Worm (Caenorhabditis elegans) whole organism, young adult: ENCODE data around the gene F40F9.10.

Experiments
- B0035.1 ChIP-seq: sonication (generic microtip); optimal IDR thresholded peaks from 2 replicates; lab custom pipeline; 2016; ENCODE audit warnings: missing genetic modification characterization, mild to moderate bottlenecking, missing compliant biosample characterization, missing genotype, missing genetic modification reagents
- B0261.1 ChIP-seq: sonication (generic microtip); optimal IDR thresholded peaks from 2 replicates; lab custom pipeline; 2016; ENCODE audit warnings: mild to moderate bottlenecking, missing genetic modification characterization, moderate library complexity, missing compliant biosample characterization
- B0336.3 ChIP-seq: fragments of 200-800 bp; sonication (Bioruptor generic); IDR thresholded peaks from 2 replicates; pipeline ENCODE4 v1.3.6; 2022; ENCODE audit warnings: missing genetic modification characterization, missing compliant biosample characterization
- F55B11.4 ChIP-seq: sonication (generic microtip); optimal IDR thresholded peaks from 2 replicates; lab custom pipeline; 2016; ENCODE audit warnings: missing compliant biosample characterization, missing genetic modification characterization, borderline replicate concordance; ENCODE audit not compliant: insufficient read depth
- F57A8.1 ChIP-seq: fragments of 200-800 bp; sonication (Bioruptor generic); optimal IDR thresholded peaks from 2 replicates; lab custom pipeline; 2018; ENCODE audit warnings: mild to moderate bottlenecking, missing genetic modification characterization, moderate library complexity, missing compliant biosample characterization
- F57C9.4 ChIP-seq: sonication (generic microtip); optimal IDR thresholded peaks from 2 replicates; lab custom pipeline; 2017; ENCODE audit warnings: mild to moderate bottlenecking, missing genetic modification characterization, missing compliant biosample characterization
- Y53G8AR.9 ChIP-seq: fragments of 200-800 bp; sonication (Bioruptor generic); conservative IDR thresholded peaks from 2 replicates; pipeline ENCODE4 v1.3.6; 2022; ENCODE audit warnings: missing genetic modification reagents, missing genetic modification characterization, missing compliant biosample characterization
- Y67H2A.10 ChIP-seq: fragments of 200-800 bp; sonication (Bioruptor generic); conservative IDR thresholded peaks from 2 replicates; pipeline ENCODE4 v1.3.6; 2022; ENCODE audit warnings: missing genetic modification reagents, missing genetic modification characterization, missing compliant biosample characterization
- ZK185.1 ChIP-seq: sonication (generic microtip); optimal IDR thresholded peaks from 2 replicates; lab custom pipeline; 2016; ENCODE audit warnings: mild to moderate bottlenecking, missing genetic modification characterization, missing compliant biosample characterization; ENCODE audit not compliant: poor library complexity, severe bottlenecking
- akir-1 ChIP-seq: fragments of 200-800 bp; sonication (Bioruptor generic); optimal IDR thresholded peaks from 2 replicates; lab custom pipeline; 2018; ENCODE audit warnings: mild to moderate bottlenecking, missing genetic modification characterization, moderate library complexity, missing compliant biosample characterization
- ama-1 ChIP-seq, 3 experiments: fragments of 150-350 bp in 1 of 3; sonication (generic microtip) in 2 of 3; optimal IDR thresholded peaks; 2 replicates each; lab custom pipeline; 2014 to 2018; ENCODE audit warnings: missing biosample characterization in 2 of 3, missing genetic modification characterization in 2 of 3, missing genetic modification reagents in 2 of 3
- aptf-2 ChIP-seq: fragments of 200-800 bp; sonication (Bioruptor generic); conservative IDR thresholded peaks from 2 replicates; pipeline ENCODE4 v1.3.6; 2022; ENCODE audit warnings: missing genetic modification reagents, missing genetic modification characterization, missing compliant biosample characterization
- athp-1 ChIP-seq: sonication (generic microtip); optimal IDR thresholded peaks from 2 replicates; lab custom pipeline; 2017; ENCODE audit warnings: mild to moderate bottlenecking, missing genetic modification characterization, missing compliant biosample characterization
- cebp-1 ChIP-seq, 2 experiments: fragments of 200-800 bp in 1 of 2; sonication (Bioruptor generic) in 1 of 2; sonication (generic microtip) in 1 of 2; IDR thresholded peaks in 1 of 2; optimal IDR thresholded peaks in 1 of 2; 2 replicates each; pipeline versions ENCODE4 v1.3.6 to Lab custom; 2017 to 2022; ENCODE audit warnings: missing compliant biosample characterization in 2 of 2, missing genetic modification characterization in 2 of 2, mild to moderate bottlenecking in 1 of 2, missing genetic modification reagents in 1 of 2, moderate library complexity in 1 of 2
- ceh-40 ChIP-seq: fragments of 200-800 bp; sonication (Bioruptor generic); IDR thresholded peaks from 2 replicates; pipeline ENCODE4 v1.3.6; 2022; ENCODE audit warnings: missing genetic modification characterization, missing compliant biosample characterization
- dpff-1 ChIP-seq: sonication (generic microtip); optimal IDR thresholded peaks from 2 replicates; lab custom pipeline; 2017; ENCODE audit warnings: mild to moderate bottlenecking, missing genetic modification characterization, missing compliant biosample characterization
- dpl-1 ChIP-seq: fragments of 150-350 bp; optimal IDR thresholded peaks from 2 replicates; lab custom pipeline; 2014; ENCODE audit warnings: missing biosample characterization, missing genetic modification reagents, missing genetic modification characterization
- egl-44 ChIP-seq: fragments of 200-800 bp; sonication (Bioruptor generic); IDR thresholded peaks from 2 replicates; pipeline ENCODE4 v1.3.6; 2022; ENCODE audit warnings: missing genetic modification reagents, missing genetic modification characterization, missing compliant biosample characterization
- egrh-3 ChIP-seq: fragments of 200-800 bp; sonication (Bioruptor generic); IDR thresholded peaks from 2 replicates; pipeline ENCODE4 v1.3.6; 2022; ENCODE audit warnings: missing genetic modification reagents, missing genetic modification characterization, missing compliant biosample characterization
- him-1 ChIP-seq: sonication (generic microtip); optimal IDR thresholded peaks from 2 replicates; lab custom pipeline; 2016; ENCODE audit warnings: missing genotype, missing genetic modification reagents, missing genetic modification characterization, missing compliant biosample characterization
- hlh-26 ChIP-seq: fragments of 200-800 bp; sonication (Bioruptor generic); conservative IDR thresholded peaks from 2 replicates; pipeline ENCODE4 v1.3.6; 2022; ENCODE audit warnings: missing genetic modification reagents, missing genetic modification characterization, missing compliant biosample characterization
- hsf-1 ChIP-seq: fragments of 200-800 bp; sonication (Bioruptor generic); IDR thresholded peaks from 2 replicates; pipeline ENCODE4 v1.3.6; 2022; ENCODE audit warnings: missing genetic modification reagents, missing genetic modification characterization, missing compliant biosample characterization
- lag-1 ChIP-seq: fragments of 200-800 bp; sonication (Bioruptor generic); IDR thresholded peaks from 2 replicates; pipeline ENCODE4 v1.3.6; 2022; ENCODE audit warnings: missing genetic modification reagents, missing genetic modification characterization, missing compliant biosample characterization
- let-526 ChIP-seq: fragments of 200-800 bp; sonication (Bioruptor generic); IDR thresholded peaks from 2 replicates; pipeline ENCODE4 v1.3.6; 2022; ENCODE audit warnings: missing genetic modification reagents, missing genetic modification characterization, missing compliant biosample characterization
- let-607 ChIP-seq, 2 experiments: fragments of 200-800 bp in 1 of 2; sonication (Bioruptor generic) in 1 of 2; sonication (generic microtip) in 1 of 2; optimal IDR thresholded peaks; 2 replicates each; lab custom pipeline; 2016 to 2018; ENCODE audit warnings: mild to moderate bottlenecking in 2 of 2, missing compliant biosample characterization in 2 of 2, missing genetic modification characterization in 2 of 2, moderate library complexity in 2 of 2, missing genotype in 1 of 2
- lin-54 ChIP-seq: fragments of 200-800 bp; sonication (Bioruptor generic); optimal IDR thresholded peaks from 2 replicates; lab custom pipeline; 2018; ENCODE audit warnings: mild to moderate bottlenecking, missing genetic modification characterization, missing compliant biosample characterization
- madf-8 ChIP-seq: fragments of 200-800 bp; sonication (Bioruptor generic); conservative IDR thresholded peaks from 2 replicates; pipeline ENCODE4 v1.3.6; 2022; ENCODE audit warnings: missing genetic modification reagents, missing genetic modification characterization, missing compliant biosample characterization
- mcd-1 ChIP-seq: fragments of 200-800 bp; sonication (Bioruptor generic); IDR thresholded peaks from 2 replicates; pipeline ENCODE4 v1.3.6; 2022; ENCODE audit warnings: missing genetic modification reagents, missing genetic modification characterization, missing compliant biosample characterization
- mes-4 ChIP-seq: sonication (generic microtip); optimal IDR thresholded peaks from 2 replicates; lab custom pipeline; 2016; ENCODE audit warnings: missing genotype, missing genetic modification characterization, missing compliant biosample characterization
- nfya-1 ChIP-seq: sonication (generic microtip); optimal IDR thresholded peaks from 2 replicates; lab custom pipeline; 2017; ENCODE audit warnings: antibody characterized with exemption, missing compliant biosample characterization, missing genetic modification characterization, borderline replicate concordance; ENCODE audit not compliant: insufficient read depth
- nfyb-1 ChIP-seq: fragments of 200-800 bp; sonication (Bioruptor generic); IDR thresholded peaks from 2 replicates; pipeline ENCODE4 v1.3.6; 2022; ENCODE audit warnings: missing genetic modification reagents, missing genetic modification characterization, missing compliant biosample characterization
- nhr-80 ChIP-seq: sonication (generic microtip); optimal IDR thresholded peaks from 2 replicates; lab custom pipeline; 2016; ENCODE audit warnings: missing genetic modification characterization, missing compliant biosample characterization
- rcor-1 ChIP-seq: fragments of 200-800 bp; sonication (Bioruptor generic); IDR thresholded peaks from 2 replicates; pipeline ENCODE4 v1.3.6; 2022; ENCODE audit warnings: missing genetic modification reagents, missing genetic modification characterization, missing compliant biosample characterization
- repo-1 ChIP-seq: sonication (generic microtip); optimal IDR thresholded peaks from 2 replicates; lab custom pipeline; 2017; ENCODE audit warnings: mild to moderate bottlenecking, missing genetic modification characterization, missing compliant biosample characterization
- sea-2 ChIP-seq: fragments of 200-800 bp; sonication (Bioruptor generic); IDR thresholded peaks from 2 replicates; pipeline ENCODE4 v1.3.6; 2022; ENCODE audit warnings: missing genetic modification characterization, missing compliant biosample characterization
- snpc-1.1 ChIP-seq: sonication (generic microtip); optimal IDR thresholded peaks from 2 replicates; lab custom pipeline; 2017; ENCODE audit warnings: missing genetic modification characterization, mild to moderate bottlenecking, missing compliant biosample characterization, antibody characterized with exemption, moderate library complexity, missing genotype, missing genetic modification reagents; ENCODE audit not compliant: insufficient read depth
- snpc-1.3 ChIP-seq: sonication (generic microtip); optimal IDR thresholded peaks from 2 replicates; lab custom pipeline; 2017; ENCODE audit warnings: missing genetic modification characterization, mild to moderate bottlenecking, missing compliant biosample characterization, antibody characterized with exemption, moderate library complexity, missing genotype, missing genetic modification reagents; ENCODE audit not compliant: insufficient read depth
- tbx-9 ChIP-seq: sonication (generic microtip); optimal IDR thresholded peaks from 2 replicates; lab custom pipeline; 2016; ENCODE audit warnings: borderline replicate concordance, missing genetic modification characterization, inconsistent platforms, missing compliant biosample characterization
- unc-130 ChIP-seq: sonication (generic microtip); optimal IDR thresholded peaks from 2 replicates; lab custom pipeline; 2016; ENCODE audit warnings: missing genetic modification reagents, missing genetic modification characterization, missing compliant biosample characterization
- unc-62 ChIP-seq: fragments of 150-350 bp; optimal IDR thresholded peaks from 2 replicates; lab custom pipeline; 2014; ENCODE audit warnings: missing biosample characterization, missing genetic modification reagents, missing genetic modification characterization
- ztf-18 ChIP-seq: sonication (generic microtip); optimal IDR thresholded peaks from 2 replicates; lab custom pipeline; 2016; ENCODE audit warnings: missing genotype, mild to moderate bottlenecking, missing genetic modification characterization, missing compliant biosample characterization
- ztf-22 ChIP-seq: fragments of 200-800 bp; sonication (Bioruptor generic); optimal IDR thresholded peaks from 2 replicates; lab custom pipeline; 2018; ENCODE audit warnings: mild to moderate bottlenecking, missing genetic modification characterization, moderate library complexity, missing compliant biosample characterization
- ztf-26 ChIP-seq: sonication (generic microtip); optimal IDR thresholded peaks from 2 replicates; lab custom pipeline; 2017; ENCODE audit warnings: missing genetic modification characterization, missing compliant biosample characterization
- ztf-3 ChIP-seq: fragments of 200-800 bp; sonication (Bioruptor generic); optimal IDR thresholded peaks from 2 replicates; lab custom pipeline; 2018; ENCODE audit warnings: mild to moderate bottlenecking, missing genetic modification characterization, missing compliant biosample characterization

Gene F40F9.10

DNA sequence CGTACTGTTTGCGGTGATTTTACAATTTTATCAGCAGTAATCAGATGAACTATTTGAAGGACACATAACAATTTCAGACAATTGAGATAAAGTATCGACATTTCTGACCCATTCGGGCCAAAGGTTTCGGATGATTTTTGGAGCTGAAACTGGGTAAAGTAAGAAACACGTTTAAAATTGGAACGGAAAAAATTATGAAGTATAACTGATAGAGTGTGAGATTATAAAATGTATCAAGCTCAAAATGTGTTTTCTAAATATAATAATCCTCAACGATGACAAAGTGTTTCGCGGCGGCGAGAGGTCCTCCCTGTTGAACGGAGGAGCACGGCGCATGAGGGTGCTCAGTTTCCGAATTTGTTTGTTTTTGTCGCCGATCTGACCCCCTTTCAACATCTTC is 27.9 kb downstream of the F40F9.10 start, which contains the start of gene ZK287.4:
Gene ZK287.4 (minus strand): TSS at position 101 of the 400 bp plus-strand sequence.
- TF ChIP-seq aptf-2 (no peak), rcor-1 (GFP tag; lab: Robert Waterston, UW) (no peak), cebp-1 (GFP tag; IDR thresholded peaks at IDR 0.05; lab: Robert Waterston, UW) (no peak), cebp-1 (tag; optimal IDR thresholded peaks at IDR 0.05; lab: Kevin White, UChicago) (no peak), ztf-22 (GFP tag; lab: Kevin White, UChicago) (no peak), mcd-1 (GFP tag; lab: Robert Waterston, UW) (no peak), hlh-26 (GFP tag; lab: Robert Waterston, UW) (no peak), lin-54 (GFP tag; lab: Kevin White, UChicago) (no peak), ztf-26 (tag; lab: Kevin White, UChicago) (no peak), egrh-3 (GFP tag; lab: Robert Waterston, UW) (no peak), ceh-40 (GFP tag; lab: Robert Waterston, UW) (no peak)

DNA sequence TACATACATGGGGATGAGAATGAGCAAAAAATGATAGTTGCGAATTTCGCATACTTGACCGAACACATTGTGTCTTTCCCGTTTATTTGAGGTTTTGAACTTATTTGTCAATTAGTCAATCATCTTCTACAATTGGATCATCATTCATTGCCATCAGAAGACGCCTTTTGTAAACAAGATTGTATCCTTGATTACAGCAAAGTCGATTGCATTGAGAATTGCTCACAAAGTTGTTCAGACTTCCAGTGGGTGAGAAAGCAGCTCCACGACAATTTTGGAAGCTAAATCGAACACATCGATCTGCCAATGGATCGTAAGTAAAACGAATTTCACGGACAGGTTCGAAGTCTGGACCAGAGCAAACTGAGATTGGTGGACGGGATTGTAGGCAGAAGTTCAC is 33.2 kb downstream of the F40F9.10 start:
- TF ChIP-seq ztf-3 (GFP tag; lab: Kevin White, UChicago) (no peak), egl-44 (GFP tag; lab: Robert Waterston, UW) (no peak), B0261.1 (tag; lab: Kevin White, UChicago) (no peak), nfyb-1 (no peak), mes-4 (tag; lab: Kevin White, UChicago) (no peak), nhr-80 (no peak), repo-1 (tag; lab: Kevin White, UChicago) (no peak), B0035.1 (tag; lab: Kevin White, UChicago) (no peak), let-526 (GFP tag; lab: Robert Waterston, UW) (no peak), athp-1 (tag; lab: Kevin White, UChicago) (no peak), him-1 (no peak), F55B11.4 (tag; lab: Kevin White, UChicago) (no peak), ztf-18 (tag; lab: Kevin White, UChicago) (no peak), ztf-26 (tag; lab: Kevin White, UChicago) (no peak), nfya-1 (no peak), dpff-1 (tag; lab: Kevin White, UChicago) (no peak), F57A8.1 (GFP tag; lab: Kevin White, UChicago) (no peak), lag-1 (GFP tag; lab: Robert Waterston, UW) (no peak)

DNA sequence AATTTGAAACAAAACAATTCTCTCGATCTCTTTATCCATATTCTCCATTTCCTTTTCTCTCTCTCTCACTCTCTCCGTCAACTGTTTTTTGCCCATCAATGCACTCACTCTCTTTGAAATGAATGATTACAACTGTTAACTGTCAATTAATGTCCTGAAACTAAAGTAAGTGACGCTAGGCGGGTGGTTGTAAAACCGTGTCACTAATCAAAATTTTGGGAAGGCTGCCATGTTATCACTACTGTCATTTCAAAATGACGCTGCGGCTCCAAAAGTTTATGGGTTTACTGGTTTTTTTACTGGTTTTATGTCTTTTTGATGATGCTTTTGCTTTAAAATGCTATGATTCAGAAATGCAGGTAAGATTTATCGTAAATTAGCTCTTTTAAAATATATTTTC is 34.3 kb downstream of the F40F9.10 start, which contains the start of gene ZK287.9:
Gene ZK287.9 (plus strand): TSS at position 192 of the 400 bp plus-strand sequence.
- no peak for TF ChIP-seq Y53G8AR.9 (GFP tag; lab: Robert Waterston, UW)
- TF ChIP-seq B0336.3 (GFP tag; lab: Robert Waterston, UW), result no peak
- no peak for TF ChIP-seq rcor-1 (GFP tag; lab: Robert Waterston, UW)
- no peak for TF ChIP-seq snpc-1.3 (tag; lab: Kevin White, UChicago)
- TF ChIP-seq unc-62 (GFP tag; lab: Kevin White, UChicago), result peak; percentile 34
- TF ChIP-seq egl-44 (GFP tag; lab: Robert Waterston, UW), result no peak
- no peak for TF ChIP-seq hsf-1 (GFP tag; lab: Robert Waterston, UW)
- TF ChIP-seq F57C9.4, result no peak
- no peak for TF ChIP-seq madf-8 (GFP tag; lab: Robert Waterston, UW)
- no peak for TF ChIP-seq ama-1 (optimal IDR thresholded peaks at IDR 0.05; lab: Kevin White, UChicago)
- TF ChIP-seq ama-1 (GFP tag; optimal IDR thresholded peaks at IDR 0.05; lab: Kevin White, UChicago), result no peak
- TF ChIP-seq tbx-9, result no peak
- TF ChIP-seq dpl-1 (GFP tag; lab: Kevin White, UChicago), result no peak
- no peak for TF ChIP-seq ztf-22 (GFP tag; lab: Kevin White, UChicago)
- no peak for TF ChIP-seq unc-130 (GFP tag; lab: Kevin White, UChicago)
- no peak for TF ChIP-seq Y67H2A.10 (GFP tag; lab: Robert Waterston, UW)
- no peak for TF ChIP-seq nfya-1
- no peak for TF ChIP-seq snpc-1.1 (tag; lab: Kevin White, UChicago)
- peak; percentile 80 for TF ChIP-seq nhr-80
- TF ChIP-seq sea-2 (GFP tag; lab: Robert Waterston, UW), result no peak
- no peak for TF ChIP-seq aptf-2
- no peak for TF ChIP-seq ztf-18 (tag; lab: Kevin White, UChicago)
- TF ChIP-seq ZK185.1, result no peak
- TF ChIP-seq let-607 (tag; optimal IDR thresholded peaks at IDR 0.05; lab: Kevin White, UChicago), result peak; percentile 73 to 93
- TF ChIP-seq akir-1 (GFP tag; lab: Kevin White, UChicago), result no peak
- TF ChIP-seq, all 124 proteins: peak for 3
